Worm (Caenorhabditis elegans): ENCODE data around the gene srz-90.

The srz-90 gene

ce11 chrV:17548635-17549034 is 20.8 kb downstream of the srz-90 start:
- peak; percentile 76 for TF ChIP-seq elt-4 (tag; optimal IDR thresholded peaks at IDR 0.05)
- TF ChIP-seq ceh-14 (tag; optimal IDR thresholded peaks at IDR 0.05): no peak
- peak; percentile 11 for TF ChIP-seq C08G9.2 (tag; optimal IDR thresholded peaks at IDR 0.05)
- peak; percentile 35 for TF ChIP-seq hlh-6 (tag; optimal IDR thresholded peaks at IDR 0.05)
- no peak for TF ChIP-seq gmeb-2 (tag; optimal IDR thresholded peaks at IDR 0.05)
- no peak for TF ChIP-seq ztf-16 (tag; optimal IDR thresholded peaks at IDR 0.05)
- TF ChIP-seq sdc-2 (tag; optimal IDR thresholded peaks at IDR 0.05): peak; percentile 35
- no peak for TF ChIP-seq ceh-6 (GFP tag; optimal IDR thresholded peaks at IDR 0.05)
- TF ChIP-seq ceh-22 (tag; optimal IDR thresholded peaks at IDR 0.05): no peak
- TF ChIP-seq nhr-11 (tag; optimal IDR thresholded peaks at IDR 0.05): no peak
- TF ChIP-seq lim-6 (tag; optimal IDR thresholded peaks at IDR 0.05): peak; percentile 26
- TF ChIP-seq syd-9 (tag; optimal IDR thresholded peaks at IDR 0.05): no peak
- TF ChIP-seq pha-2 (tag; optimal IDR thresholded peaks at IDR 0.05): no peak
- no peak for TF ChIP-seq hlh-30 (tag; optimal IDR thresholded peaks at IDR 0.05; ENCODE audit: insufficient read depth)
- no peak for TF ChIP-seq K09A11.1 (tag; optimal IDR thresholded peaks at IDR 0.05; ENCODE audit: insufficient read depth)

DNA sequence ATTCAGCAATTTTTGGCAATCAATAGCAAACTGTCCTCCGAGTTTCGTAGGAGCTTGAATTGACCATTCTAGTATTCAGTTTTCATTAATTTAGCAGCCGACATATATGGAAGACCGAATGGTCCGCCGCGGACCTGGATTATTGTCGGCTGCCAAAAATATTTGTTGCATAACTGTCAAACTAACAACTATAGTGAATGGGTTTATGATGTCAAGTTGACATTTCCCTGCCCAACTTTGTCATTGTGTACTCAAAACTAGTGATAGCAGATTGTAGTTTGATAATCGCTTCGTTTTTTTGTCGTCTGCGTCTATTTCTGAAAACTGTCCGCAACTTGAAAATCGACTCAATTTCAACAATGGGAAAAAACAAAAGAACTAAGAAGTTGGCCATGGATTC is 21.5 kb downstream of the srz-90 start, which contains the start of gene fbxa-176:
TSS of gene fbxa-176 (plus strand) at position 314 of the 400 bp plus-strand sequence.
- TF ChIP-seq T23F11.4 (GFP tag; optimal IDR thresholded peaks at IDR 0.05) (no peak), pha-2 (tag; optimal IDR thresholded peaks at IDR 0.05) (no peak), pha-4 (tag; optimal IDR thresholded peaks at IDR 0.05) (no peak), tbx-2 (tag; optimal IDR thresholded peaks at IDR 0.05) (no peak), pat-9 (tag; optimal IDR thresholded peaks at IDR 0.05) (no peak), unc-42 (tag; optimal IDR thresholded peaks at IDR 0.05) (no peak), sox-2 (GFP tag; IDR thresholded peaks at IDR 0.05) (no peak), K02D7.2 (tag; optimal IDR thresholded peaks at IDR 0.05) (no peak), Y22D7AL.16 (tag; optimal IDR thresholded peaks at IDR 0.05) (no peak), ceh-24 (tag; optimal IDR thresholded peaks at IDR 0.05) (no peak), ama-1 (optimal IDR thresholded peaks at IDR 0.05) (no peak), hlh-6 (tag; optimal IDR thresholded peaks at IDR 0.05) (no peak), ceh-34 (tag; optimal IDR thresholded peaks at IDR 0.05) (no peak), fax-1 (tag; optimal IDR thresholded peaks at IDR 0.05) (no peak)

DNA sequence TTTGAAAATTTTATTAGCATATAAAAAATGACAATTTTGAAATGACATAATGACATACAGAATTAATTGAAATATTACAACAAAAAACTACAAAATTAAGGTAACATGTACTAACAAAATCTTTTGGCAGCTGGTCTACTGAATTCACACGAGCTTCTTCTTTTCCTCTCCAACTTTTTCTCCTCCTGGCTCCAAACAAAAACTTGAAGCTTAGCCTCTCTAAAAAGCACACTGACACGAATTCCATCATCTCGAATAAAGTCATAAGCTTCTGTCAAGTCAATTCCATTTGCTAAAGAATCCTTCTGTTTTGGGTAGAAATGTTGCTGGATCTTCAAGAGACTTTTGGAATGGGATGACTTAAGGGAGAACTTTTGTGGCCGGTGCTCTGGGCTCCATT is 23.6 kb downstream of the srz-90 start:
- TF ChIP-seq mec-3 (tag; optimal IDR thresholded peaks at IDR 0.05; ENCODE audit: borderline replicate concordance) (no peak), unc-42 (tag; optimal IDR thresholded peaks at IDR 0.05) (no peak), sdc-2 (tag; optimal IDR thresholded peaks at IDR 0.05) (no peak), sox-4 (tag; optimal IDR thresholded peaks at IDR 0.05) (no peak)

DNA sequence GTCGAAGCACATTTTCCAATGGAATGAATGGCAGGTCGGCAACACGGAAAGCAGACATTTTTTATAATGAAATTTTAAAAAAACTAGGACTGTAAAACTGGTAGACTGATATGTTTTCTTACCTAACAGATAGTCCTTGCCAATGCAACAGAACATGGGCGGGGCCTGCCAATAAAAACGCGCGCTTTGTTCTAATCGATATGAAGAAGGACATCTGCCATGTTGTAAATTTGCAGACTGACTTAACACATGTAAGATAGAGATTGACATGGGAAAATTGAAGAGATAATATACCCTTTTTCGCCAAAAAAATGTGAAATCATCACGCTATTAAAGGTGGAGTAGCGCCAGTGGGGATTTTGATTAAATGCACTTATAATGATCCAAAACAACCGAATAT is 24.9 kb downstream of the srz-90 start, which contains the start of gene C38D9.8:
TSS of gene C38D9.8 (minus strand) at position 101 of the 400 bp plus-strand sequence.
- no peak for TF ChIP-seq zip-5 (tag; optimal IDR thresholded peaks at IDR 0.05)
- no peak for TF ChIP-seq pat-9 (tag; optimal IDR thresholded peaks at IDR 0.05)
- TF ChIP-seq ceh-30 (tag; optimal IDR thresholded peaks at IDR 0.05): no peak
- TF ChIP-seq ceh-24 (tag; optimal IDR thresholded peaks at IDR 0.05): no peak
- TF ChIP-seq pag-3 (tag; optimal IDR thresholded peaks at IDR 0.05; ENCODE audit: borderline replicate concordance): no peak
- no peak for TF ChIP-seq pax-1 (tag; optimal IDR thresholded peaks at IDR 0.05)
- no peak for TF ChIP-seq npax-4 (tag; optimal IDR thresholded peaks at IDR 0.05)
- no peak for TF ChIP-seq unc-55 (GFP tag; optimal IDR thresholded peaks at IDR 0.05)
- no peak for TF ChIP-seq K02D7.2 (tag; optimal IDR thresholded peaks at IDR 0.05)
- no peak for TF ChIP-seq hlh-13 (GFP tag; optimal IDR thresholded peaks at IDR 0.05)
- no peak for TF ChIP-seq nhr-232 (tag; optimal IDR thresholded peaks at IDR 0.05)

Measured in whole organism, late embryonic.